Worm (Caenorhabditis elegans) whole organism, L4 larva: ENCODE results near the gene ceh-23.

ENCODE experiments used
- F26F4.8 ChIP-seq: fragments of 200-800 bp; sonication (Bioruptor generic); conservative IDR thresholded peaks from 2 replicates; pipeline ENCODE4 v1.3.6; 2022; ENCODE audit warnings: missing genetic modification characterization, missing compliant biosample characterization
- F44E2.7 ChIP-seq: fragments of 200-800 bp; sonication (Bioruptor generic); IDR thresholded peaks from 2 replicates; pipeline ENCODE4 v2.1.2; 2022; ENCODE audit warnings: missing genetic modification characterization, missing compliant biosample characterization
- R02D3.7 ChIP-seq: fragments of 150-350 bp; sonication (generic microtip); optimal IDR thresholded peaks from 3 replicates; lab custom pipeline; 2014; ENCODE audit warnings: missing biosample characterization, missing genetic modification characterization
- Y105C5A.15 ChIP-seq: fragments of 200-800 bp; sonication (Bioruptor generic); IDR thresholded peaks from 2 replicates; pipeline ENCODE4 v1.3.6; 2022; ENCODE audit warnings: missing genetic modification characterization, missing compliant biosample characterization
- Y75B8A.6 ChIP-seq: fragments of 200-800 bp; sonication (Bioruptor generic); IDR thresholded peaks from 2 replicates; pipeline ENCODE4 v1.3.6; 2022; ENCODE audit warnings: missing genetic modification reagents, missing genetic modification characterization, missing compliant biosample characterization
- aha-1 ChIP-seq: fragments of 150-350 bp; peaks from one replicate; lab custom pipeline; 2014; ENCODE audit warnings: missing biosample characterization, missing genetic modification characterization
- ama-1 ChIP-seq: fragments of 150-350 bp; optimal IDR thresholded peaks from 2 replicates; lab custom pipeline; 2014; ENCODE audit warnings: inconsistent platforms, mixed read lengths
- arid-1 ChIP-seq: fragments of 200-800 bp; sonication (Bioruptor generic); conservative IDR thresholded peaks from 2 replicates; pipeline ENCODE4 v1.3.6; 2022; ENCODE audit warnings: missing genetic modification reagents, missing genetic modification characterization, missing compliant biosample characterization
- ceh-62 ChIP-seq: sonication (generic microtip); optimal IDR thresholded peaks from 2 replicates; lab custom pipeline; 2017; ENCODE audit warnings: missing biosample characterization, missing genetic modification characterization
- cey-2 ChIP-seq: sonication (generic microtip); optimal IDR thresholded peaks from 3 replicates; lab custom pipeline; 2017; ENCODE audit warnings: missing genetic modification characterization, mild to moderate bottlenecking, missing compliant biosample characterization, antibody characterized with exemption, borderline replicate concordance; ENCODE audit not compliant: insufficient read depth
- daf-12 ChIP-seq: fragments of 150-350 bp; optimal IDR thresholded peaks from 2 replicates; lab custom pipeline; 2014; ENCODE audit warnings: missing biosample characterization, missing genetic modification reagents, missing genetic modification characterization
- daf-16 ChIP-seq, 3 experiments: sonication (generic microtip); optimal IDR thresholded peaks; 2 replicates each; lab custom pipeline; 2016 to 2017; ENCODE audit warnings: missing genetic modification characterization in 3 of 3, missing genetic modification reagents in 3 of 3, mild to moderate bottlenecking in 2 of 3, missing compliant biosample characterization in 2 of 3, missing biosample characterization in 1 of 3, moderate library complexity in 1 of 3
- dpl-1 ChIP-seq: fragments of 150-350 bp; optimal IDR thresholded peaks from 2 replicates; lab custom pipeline; 2014; ENCODE audit warnings: missing biosample characterization, missing genetic modification reagents, missing genetic modification characterization
- egl-27 ChIP-seq: sonication (generic microtip); optimal IDR thresholded peaks from 3 replicates; lab custom pipeline; 2017; ENCODE audit warnings: missing biosample characterization, missing genetic modification reagents, missing genetic modification characterization
- fos-1 ChIP-seq: fragments of 150-350 bp; optimal IDR thresholded peaks from 2 replicates; lab custom pipeline; 2014; ENCODE audit warnings: missing biosample characterization, missing genetic modification characterization
- hlh-30 ChIP-seq: sonication (generic microtip); optimal IDR thresholded peaks from 2 replicates; lab custom pipeline; 2017; ENCODE audit warnings: antibody characterized with exemption, mild to moderate bottlenecking, missing genetic modification characterization, missing compliant biosample characterization; ENCODE audit not compliant: insufficient read depth
- hmg-1.1 ChIP-seq: fragments of 200-800 bp; sonication (Bioruptor generic); IDR thresholded peaks from 2 replicates; pipeline ENCODE4 v1.3.6; 2022; ENCODE audit warnings: missing genetic modification reagents, missing genetic modification characterization, missing compliant biosample characterization
- lim-7 ChIP-seq: fragments of 200-800 bp; sonication (Bioruptor generic); IDR thresholded peaks from 2 replicates; pipeline ENCODE4 v1.3.6; 2022; ENCODE audit warnings: missing genetic modification characterization, missing compliant biosample characterization
- lin-13 ChIP-seq: fragments of 150-350 bp; optimal IDR thresholded peaks from 2 replicates; lab custom pipeline; 2014; ENCODE audit warnings: missing biosample characterization, missing genetic modification reagents, missing genetic modification characterization
- lin-39 ChIP-seq: fragments of 150-350 bp; optimal IDR thresholded peaks from 2 replicates; lab custom pipeline; 2014; ENCODE audit warnings: missing biosample characterization, missing genetic modification reagents, missing genetic modification characterization
- lsy-2 ChIP-seq, 2 experiments: fragments of 150-350 bp in 1 of 2; sonication (generic microtip) in 1 of 2; optimal IDR thresholded peaks; 2 replicates each; lab custom pipeline; 2014 to 2017; ENCODE audit warnings: missing biosample characterization in 2 of 2, missing genetic modification characterization in 2 of 2
- mes-2 ChIP-seq: sonication (generic microtip); optimal IDR thresholded peaks from 2 replicates; lab custom pipeline; 2016; ENCODE audit warnings: missing genotype, mild to moderate bottlenecking, missing genetic modification characterization, missing compliant biosample characterization; ENCODE audit not compliant: poor library complexity, severe bottlenecking
- mxl-2 ChIP-seq: fragments of 200-800 bp; sonication (Bioruptor generic); conservative IDR thresholded peaks from 2 replicates; pipeline ENCODE4 v1.3.6; 2022; ENCODE audit warnings: missing genetic modification reagents, missing genetic modification characterization, missing compliant biosample characterization
- mxl-3 ChIP-seq: fragments of 200-800 bp; sonication (Bioruptor generic); optimal IDR thresholded peaks from 2 replicates; lab custom pipeline; 2018; ENCODE audit warnings: mild to moderate bottlenecking, missing genetic modification characterization, missing compliant biosample characterization
- nhr-102 ChIP-seq: sonication (generic microtip); optimal IDR thresholded peaks from 2 replicates; lab custom pipeline; 2016; ENCODE audit warnings: mild to moderate bottlenecking, missing genetic modification characterization, moderate library complexity, missing compliant biosample characterization
- nhr-11 ChIP-seq: fragments of 150-350 bp; optimal IDR thresholded peaks from 2 replicates; lab custom pipeline; 2014; ENCODE audit warnings: missing biosample characterization, missing genetic modification characterization
- nhr-237 ChIP-seq: sonication (generic microtip); optimal IDR thresholded peaks from 2 replicates; lab custom pipeline; 2017; ENCODE audit warnings: missing biosample characterization, missing genetic modification characterization
- nhr-25 ChIP-seq: sonication (generic microtip); optimal IDR thresholded peaks from 2 replicates; lab custom pipeline; 2017; ENCODE audit warnings: missing genetic modification characterization, mild to moderate bottlenecking, missing compliant biosample characterization, antibody characterized with exemption, moderate library complexity, borderline replicate concordance; ENCODE audit not compliant: insufficient read depth
- nhr-28 ChIP-seq: fragments of 150-350 bp; optimal IDR thresholded peaks from 2 replicates; lab custom pipeline; 2014; ENCODE audit warnings: missing biosample characterization, missing genetic modification characterization
- nhr-42 ChIP-seq: fragments of 200-800 bp; sonication (Bioruptor generic); IDR thresholded peaks from 2 replicates; pipeline ENCODE4 v1.3.6; 2022; ENCODE audit warnings: missing genetic modification characterization, missing compliant biosample characterization
- nhr-48 ChIP-seq: sonication (generic microtip); optimal IDR thresholded peaks from 2 replicates; lab custom pipeline; 2016; ENCODE audit warnings: mild to moderate bottlenecking, missing genetic modification characterization, missing compliant biosample characterization
- nhr-76 ChIP-seq: fragments of 150-350 bp; optimal IDR thresholded peaks from 2 replicates; lab custom pipeline; 2014; ENCODE audit warnings: missing biosample characterization, missing genetic modification characterization
- nhr-77 ChIP-seq: fragments of 150-350 bp; optimal IDR thresholded peaks from 2 replicates; lab custom pipeline; 2014; ENCODE audit warnings: missing biosample characterization, missing genetic modification characterization
- pha-4 ChIP-seq, 2 experiments: fragments of 150-350 bp in 1 of 2; fragments of 200-800 bp in 1 of 2; sonication (Bioruptor generic) in 1 of 2; IDR thresholded peaks in 1 of 2; optimal IDR thresholded peaks in 1 of 2; 2 replicates each; pipeline versions ENCODE4 v1.3.6 to Lab custom; 2014 to 2022; ENCODE audit warnings: missing genetic modification characterization in 2 of 2, missing genetic modification reagents in 2 of 2, missing biosample characterization in 1 of 2, missing compliant biosample characterization in 1 of 2
- php-3 ChIP-seq: fragments of 200-800 bp; sonication (Bioruptor generic); IDR thresholded peaks from 2 replicates; pipeline ENCODE4 v1.3.6; 2022; ENCODE audit warnings: missing genetic modification reagents, missing genetic modification characterization, missing compliant biosample characterization
- pqm-1 ChIP-seq: sonication (generic microtip); optimal IDR thresholded peaks from 2 replicates; lab custom pipeline; 2017; ENCODE audit warnings: missing biosample characterization, missing genetic modification characterization
- rbr-2 ChIP-seq: sonication (generic microtip); optimal IDR thresholded peaks from 2 replicates; lab custom pipeline; 2016; ENCODE audit warnings: missing genotype, missing genetic modification characterization, missing compliant biosample characterization
- set-16 ChIP-seq: fragments of 200-800 bp; sonication (Bioruptor generic); IDR thresholded peaks from 2 replicates; pipeline ENCODE4 v1.3.6; 2022; ENCODE audit warnings: missing genetic modification reagents, missing genetic modification characterization, missing compliant biosample characterization
- snpc-4 ChIP-seq: fragments of 150-350 bp; optimal IDR thresholded peaks from 2 replicates; lab custom pipeline; 2014; ENCODE audit warnings: missing biosample characterization, missing genetic modification characterization
- spr-3 ChIP-seq: fragments of 200-800 bp; sonication (Bioruptor generic); optimal IDR thresholded peaks from 2 replicates; lab custom pipeline; 2018; ENCODE audit warnings: mild to moderate bottlenecking, missing genetic modification characterization, missing compliant biosample characterization
- tag-97 ChIP-seq: fragments of 200-800 bp; sonication (Bioruptor generic); IDR thresholded peaks from 2 replicates; pipeline ENCODE4 v1.3.6; 2022; ENCODE audit warnings: missing genetic modification characterization, missing compliant biosample characterization
- unc-39 ChIP-seq: sonication (generic microtip); optimal IDR thresholded peaks from 2 replicates; lab custom pipeline; 2017; ENCODE audit warnings: missing biosample characterization, missing genetic modification characterization
- vab-7 ChIP-seq: fragments of 200-800 bp; sonication (Bioruptor generic); IDR thresholded peaks from 2 replicates; pipeline ENCODE4 v1.3.6; 2022; ENCODE audit warnings: missing genetic modification reagents, missing genetic modification characterization, missing compliant biosample characterization
- ztf-7 ChIP-seq: fragments of 150-350 bp; optimal IDR thresholded peaks from 2 replicates; lab custom pipeline; 2014; ENCODE audit warnings: missing biosample characterization, missing genetic modification characterization

ceh-23 gene

DNA sequence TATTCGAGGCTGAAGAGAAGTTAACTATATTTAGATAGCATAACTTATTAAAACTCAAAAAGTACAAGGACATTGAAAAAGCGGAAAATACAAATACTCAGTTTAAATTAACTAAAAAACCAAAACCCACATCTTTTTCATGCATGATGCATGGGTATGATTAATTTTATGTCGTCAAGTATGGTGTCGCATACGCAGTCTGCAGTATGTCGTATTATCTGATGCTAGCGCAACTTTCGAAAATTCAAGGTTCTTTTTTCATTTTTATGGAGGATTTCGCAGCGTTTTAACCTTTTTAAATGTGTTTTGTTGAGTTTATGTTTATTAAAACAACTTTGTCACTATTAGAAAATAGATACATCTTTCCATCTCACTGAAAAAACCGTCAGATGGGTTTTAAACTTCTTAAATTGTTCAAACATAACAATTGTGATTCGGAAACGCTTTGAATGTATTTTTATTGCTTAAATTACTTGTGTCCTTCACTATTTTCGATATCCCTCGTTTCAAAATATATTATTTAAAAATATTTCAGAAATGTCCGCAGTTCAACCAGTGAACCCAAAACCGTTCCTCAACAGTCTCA lies 22.2 kb downstream of the ceh-23 start, which contains the start of gene snr-5:
snr-5 (plus strand) TSS at position 536 of the 586 bp plus-strand sequence.
- TF ChIP-seq ceh-62 (tag; lab: Kevin White, UChicago) (no peak), hmg-1.1 (no peak), arid-1 (GFP tag; lab: Robert Waterston, UW) (no peak), hlh-30 (tag; lab: Kevin White, UChicago) (no peak), mxl-2 (GFP tag; lab: Robert Waterston, UW) (no peak), tag-97 (GFP tag; lab: Robert Waterston, UW) (no peak), unc-39 (tag; lab: Kevin White, UChicago) (no peak), vab-7 (no peak), fos-1 (tag; lab: Kevin White, UChicago) (no peak), egl-27 (tag; lab: Kevin White, UChicago) (no peak), Y75B8A.6 (no peak), lin-13 (GFP tag; lab: Kevin White, UChicago) (no peak), nhr-102 (no peak), mes-2 (tag; lab: Kevin White, UChicago) (peak; percentile 48), dpl-1 (GFP tag; lab: Kevin White, UChicago) (peak; percentile 29), pha-4 (GFP tag; IDR thresholded peaks at IDR 0.05; lab: Robert Waterston, UW) (no peak), pha-4 (tag; optimal IDR thresholded peaks at IDR 0.05; lab: Kevin White, UChicago) (no peak), spr-3 (no peak), R02D3.7 (tag; lab: Kevin White, UChicago) (no peak), daf-12 (tag; lab: Kevin White, UChicago) (no peak), set-16 (GFP tag; lab: Robert Waterston, UW) (no peak), daf-16 (GFP tag; optimal IDR thresholded peaks at IDR 0.05; lab: Kevin White, UChicago) (no peak), daf-16 (tag; optimal IDR thresholded peaks at IDR 0.05; lab: Kevin White, UChicago) (peak; percentile 10), cey-2 (no peak), nhr-11 (no peak), ztf-7 (tag; lab: Kevin White, UChicago) (no peak), nhr-48 (tag; lab: Kevin White, UChicago) (no peak), snpc-4 (tag; lab: Kevin White, UChicago) (no peak), php-3 (GFP tag; lab: Robert Waterston, UW) (no peak), lsy-2 (tag; optimal IDR thresholded peaks at IDR 0.05; lab: Kevin White, UChicago) (peak in 1 of 2 experiments; percentile 46), lin-39 (no peak), ama-1 (lab: Kevin White, UChicago) (no peak), aha-1 (tag; lab: Kevin White, UChicago) (no peak), lim-7 (GFP tag; lab: Robert Waterston, UW) (no peak), nhr-25 (no peak), F26F4.8 (GFP tag; lab: Robert Waterston, UW) (no peak), nhr-76 (tag; lab: Kevin White, UChicago) (no peak)

DNA sequence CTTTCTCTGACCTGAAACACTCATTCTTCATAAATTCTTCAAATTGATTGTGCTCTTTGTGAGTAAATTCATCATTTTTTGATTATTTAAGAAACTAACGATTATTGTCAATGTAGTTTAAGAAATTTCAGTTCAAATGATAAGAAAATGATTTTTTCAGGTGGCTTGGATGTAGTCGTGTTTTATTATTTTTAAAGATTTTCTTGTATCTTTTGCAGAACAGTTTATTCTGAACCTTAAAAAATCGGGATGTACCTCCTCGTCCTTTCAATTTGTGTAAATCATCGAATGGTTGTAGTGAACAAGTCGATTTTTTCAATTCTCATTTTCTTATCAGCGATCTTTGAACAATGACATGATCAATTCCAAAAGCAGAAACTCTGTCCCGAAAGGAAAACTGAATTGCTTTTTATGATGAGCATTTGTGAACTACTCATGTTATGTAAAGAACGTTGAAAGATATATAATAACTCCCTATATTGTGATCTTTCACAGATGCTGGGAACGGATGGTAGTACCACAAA lies 25.9 kb downstream of the ceh-23 start, which contains the start of gene slc-17.3:
slc-17.3 (minus strand) TSS at position 51 of the 524 bp plus-strand sequence.
- no peak for TF ChIP-seq daf-16 (GFP tag; optimal IDR thresholded peaks at IDR 0.05; lab: Kevin White, UChicago)
- no peak for TF ChIP-seq daf-16 (tag; optimal IDR thresholded peaks at IDR 0.05; lab: Kevin White, UChicago)
- TF ChIP-seq ama-1 (lab: Kevin White, UChicago) = no peak
- TF ChIP-seq Y105C5A.15 (GFP tag; lab: Robert Waterston, UW) = no peak
- no peak for TF ChIP-seq set-16 (GFP tag; lab: Robert Waterston, UW)
- no peak for TF ChIP-seq nhr-48 (tag; lab: Kevin White, UChicago)
- TF ChIP-seq cey-2 = no peak
- no peak for TF ChIP-seq F44E2.7 (GFP tag; lab: Robert Waterston, UW)
- TF ChIP-seq nhr-102 = no peak
- TF ChIP-seq nhr-28 (tag; lab: Kevin White, UChicago) = peak; percentile 44
- TF ChIP-seq snpc-4 (tag; lab: Kevin White, UChicago) = no peak
- no peak for TF ChIP-seq mxl-3 (GFP tag; lab: Kevin White, UChicago)
- peak; percentile 1 for TF ChIP-seq pqm-1
- no peak for TF ChIP-seq rbr-2
- no peak for TF ChIP-seq nhr-25
- peak; percentile 16 for TF ChIP-seq nhr-77 (tag; lab: Kevin White, UChicago)
- peak; percentile 31 for TF ChIP-seq aha-1 (tag; lab: Kevin White, UChicago)
- no peak for TF ChIP-seq nhr-237
- TF ChIP-seq nhr-42 = no peak
